Worm (Caenorhabditis elegans): ENCODE data around the gene clec-139.

DNA sequence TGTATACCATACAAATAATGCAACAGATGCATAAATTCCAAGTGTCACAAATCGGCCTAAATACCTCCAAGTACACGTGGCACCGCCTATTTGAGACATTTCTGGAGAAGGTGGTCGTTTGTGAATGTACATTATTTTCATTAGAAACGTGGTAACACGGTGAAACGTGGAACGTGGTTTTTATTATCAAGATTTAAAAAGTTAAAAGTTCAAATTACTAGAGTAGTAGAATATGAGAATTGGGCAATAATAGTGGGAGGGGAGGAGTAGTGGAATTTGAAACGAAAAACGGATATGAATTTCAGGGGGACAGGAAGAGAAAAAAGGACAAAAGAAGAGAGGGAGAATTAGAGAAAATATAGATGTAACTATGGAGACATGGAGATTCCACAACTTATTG lies 34.3 kb upstream of the clec-139 start, which contains the start of gene fut-6:
- TF ChIP-seq nhr-47 (tag; optimal IDR thresholded peaks at IDR 0.05) (no peak), mab-9 (GFP tag; IDR thresholded peaks at IDR 0.05) (no peak), ama-1 (optimal IDR thresholded peaks at IDR 0.05) (no peak), nhr-20 (tag; optimal IDR thresholded peaks at IDR 0.05) (no peak), xbp-1 (tag; optimal IDR thresholded peaks at IDR 0.05) (no peak), snpc-4 (tag; optimal IDR thresholded peaks at IDR 0.05) (no peak), nhr-85 (tag) (no peak), C16A3.4 (tag; optimal IDR thresholded peaks at IDR 0.05) (no peak), fkh-8 (tag; optimal IDR thresholded peaks at IDR 0.05) (no peak), hpl-2 (GFP tag; optimal IDR thresholded peaks at IDR 0.05) (no peak), unc-86 (tag; optimal IDR thresholded peaks at IDR 0.05) (no peak), lsy-2 (tag; optimal IDR thresholded peaks at IDR 0.05) (no peak), unc-62 (GFP tag; optimal IDR thresholded peaks at IDR 0.05) (no peak), efl-1 (optimal IDR thresholded peaks at IDR 0.05) (no peak), efl-1 (GFP tag; optimal IDR thresholded peaks at IDR 0.05 in 1 of 2) (no peak)

Measured in whole organism, L1 larva.